Worm (Caenorhabditis elegans): ENCODE results near the gene C32A9.1.

C32A9.1 gene

ce11 chrX:10302430-10302829 is 42.5 kb upstream of the C32A9.1 start, which contains the start of gene fip-5:
Gene fip-5, plus strand, starts transcription at chrX:10302741.
- TF ChIP-seq elt-3 (tag; optimal IDR thresholded peaks at IDR 0.05), result no peak
- TF ChIP-seq unc-120 (tag; optimal IDR thresholded peaks at IDR 0.05; ENCODE audit: poor library complexity, severe bottlenecking), result no peak
- TF ChIP-seq zip-8 (tag; optimal IDR thresholded peaks at IDR 0.05), result no peak
- no peak for TF ChIP-seq nhr-76 (tag; optimal IDR thresholded peaks at IDR 0.05)
- TF ChIP-seq nhr-237 (tag; optimal IDR thresholded peaks at IDR 0.05), result no peak
- no peak for TF ChIP-seq mab-5 (tag; optimal IDR thresholded peaks at IDR 0.05)
- no peak for TF ChIP-seq pha-4 (tag; optimal IDR thresholded peaks at IDR 0.05)
- TF ChIP-seq flh-1 (GFP tag; optimal IDR thresholded peaks at IDR 0.05), result no peak
- no peak for TF ChIP-seq nhr-28 (tag; optimal IDR thresholded peaks at IDR 0.05)
- no peak for TF ChIP-seq sptf-1 (tag; optimal IDR thresholded peaks at IDR 0.05)
- TF ChIP-seq nhr-2 (tag; optimal IDR thresholded peaks at IDR 0.05), result no peak

ce11 chrX:10301920-10302319 is 42.0 kb upstream of the C32A9.1 start:
- TF ChIP-seq ceh-83 (GFP tag; optimal IDR thresholded peaks at IDR 0.05), result no peak
- no peak for TF ChIP-seq unc-62 (GFP tag; optimal IDR thresholded peaks at IDR 0.05)
- no peak for TF ChIP-seq ceh-43 (GFP tag; optimal IDR thresholded peaks at IDR 0.05)
- TF ChIP-seq zip-8 (tag; optimal IDR thresholded peaks at IDR 0.05), result no peak
- TF ChIP-seq elt-3 (tag; optimal IDR thresholded peaks at IDR 0.05), result no peak
- TF ChIP-seq nhr-237 (tag; optimal IDR thresholded peaks at IDR 0.05), result no peak
- TF ChIP-seq mab-5 (tag; optimal IDR thresholded peaks at IDR 0.05), result no peak
- no peak for TF ChIP-seq nhr-28 (tag; optimal IDR thresholded peaks at IDR 0.05)
- TF ChIP-seq blmp-1 (tag; optimal IDR thresholded peaks at IDR 0.05), result no peak
- no peak for TF ChIP-seq tbx-8 (GFP tag; optimal IDR thresholded peaks at IDR 0.05)
- TF ChIP-seq mep-1 (tag; optimal IDR thresholded peaks at IDR 0.05), result no peak

- no peak for TF ChIP-seq ham-2 (GFP tag; optimal IDR thresholded peaks at IDR 0.05)
- TF ChIP-seq pha-4 (tag; optimal IDR thresholded peaks at IDR 0.05), result no peak
- TF ChIP-seq sptf-1 (tag; optimal IDR thresholded peaks at IDR 0.05), result no peak
- no peak for TF ChIP-seq unc-120 (tag; optimal IDR thresholded peaks at IDR 0.05; ENCODE audit: poor library complexity, severe bottlenecking)
- no peak for TF ChIP-seq lin-13 (tag; optimal IDR thresholded peaks at IDR 0.05)
- TF ChIP-seq ztf-11 (tag; optimal IDR thresholded peaks at IDR 0.05), result no peak
- no peak for TF ChIP-seq lsy-2 (tag; optimal IDR thresholded peaks at IDR 0.05)
- TF ChIP-seq drap-1 (GFP tag; optimal IDR thresholded peaks at IDR 0.05), result no peak
- TF ChIP-seq cnd-1 (tag; optimal IDR thresholded peaks at IDR 0.05), result no peak
- TF ChIP-seq ces-1 (GFP tag; optimal IDR thresholded peaks at IDR 0.05), result no peak
- TF ChIP-seq elt-1 (tag; optimal IDR thresholded peaks at IDR 0.05; ENCODE audit: borderline replicate concordance, insufficient read depth), result no peak
- TF ChIP-seq zip-8 (tag; optimal IDR thresholded peaks at IDR 0.05), result no peak
Measured at ce11 chrX:10297410-10297809, 37.5 kb upstream of the C32A9.1 start.

- TF ChIP-seq tbx-8 (GFP tag; optimal IDR thresholded peaks at IDR 0.05) (no peak), nhr-237 (tag; optimal IDR thresholded peaks at IDR 0.05) (no peak), ham-2 (GFP tag; optimal IDR thresholded peaks at IDR 0.05) (no peak), nhr-76 (tag; optimal IDR thresholded peaks at IDR 0.05) (no peak), snpc-4 (tag; optimal IDR thresholded peaks at IDR 0.05) (no peak), ces-1 (GFP tag; optimal IDR thresholded peaks at IDR 0.05) (no peak), unc-62 (GFP tag; optimal IDR thresholded peaks at IDR 0.05) (no peak), blmp-1 (tag; optimal IDR thresholded peaks at IDR 0.05) (no peak)
Measured at ce11 chrX:10285634-10286033, 25.7 kb upstream of the C32A9.1 start, which contains the start of gene npr-6. Gene npr-6, minus strand, starts transcription at chrX:10285734.

- no peak for TF ChIP-seq ceh-43 (GFP tag; optimal IDR thresholded peaks at IDR 0.05)
- TF ChIP-seq zip-8 (tag; optimal IDR thresholded peaks at IDR 0.05), result no peak
- no peak for TF ChIP-seq lsy-2 (tag; optimal IDR thresholded peaks at IDR 0.05)
- TF ChIP-seq pha-4 (tag; optimal IDR thresholded peaks at IDR 0.05), result no peak
- no peak for TF ChIP-seq tbx-8 (GFP tag; optimal IDR thresholded peaks at IDR 0.05)
- TF ChIP-seq unc-62 (GFP tag; optimal IDR thresholded peaks at IDR 0.05), result no peak
Measured at ce11 chrX:10279299-10279698, 19.4 kb upstream of the C32A9.1 start, which contains the start of gene slc-9B.1. Gene slc-9B.1, plus strand, starts transcription at chrX:10279599.

ce11 chrX:10277118-10277517 is 17.2 kb upstream of the C32A9.1 start:
- TF ChIP-seq flh-1 (GFP tag; optimal IDR thresholded peaks at IDR 0.05) (no peak), ceh-43 (GFP tag; optimal IDR thresholded peaks at IDR 0.05) (no peak), nhr-2 (tag; optimal IDR thresholded peaks at IDR 0.05) (no peak), unc-62 (GFP tag; optimal IDR thresholded peaks at IDR 0.05) (no peak), cnd-1 (tag; optimal IDR thresholded peaks at IDR 0.05) (no peak), tbx-8 (GFP tag; optimal IDR thresholded peaks at IDR 0.05) (no peak), lin-13 (tag; optimal IDR thresholded peaks at IDR 0.05) (no peak), mls-2 (tag; optimal IDR thresholded peaks at IDR 0.05) (no peak), sptf-1 (tag; optimal IDR thresholded peaks at IDR 0.05) (no peak), unc-120 (tag; optimal IDR thresholded peaks at IDR 0.05; ENCODE audit: poor library complexity, severe bottlenecking) (no peak), ces-1 (GFP tag; optimal IDR thresholded peaks at IDR 0.05) (no peak)
